Fruit fly (Drosophila melanogaster) whole organism, wandering third instar larva: ENCODE data around the gene KdelR.
A peak's percentile ranks its signal among the peaks of the same experiment; 100 is the strongest.

ENCODE experiments used
- Abd-B ChIP-seq: fragments of >200 bp; optimal IDR thresholded peaks from 2 replicates; lab custom pipeline; 2017; ENCODE audit warnings: missing biosample characterization, missing genetic modification characterization
- CG32264 ChIP-seq: fragments of 200-800 bp; sonication (Bioruptor generic); optimal IDR thresholded peaks from 2 replicates; lab custom pipeline; 2016; ENCODE audit warnings: missing biosample characterization, missing genetic modification characterization
- CG9705 ChIP-seq: fragments of 200-800 bp; sonication (Bioruptor generic); optimal IDR thresholded peaks from 2 replicates; lab custom pipeline; 2018; ENCODE audit warnings: missing biosample characterization, mild to moderate bottlenecking, missing genetic modification characterization
- Dif ChIP-seq: fragments of 200-275, 200-300 bp; sonication (Bioruptor generic); optimal IDR thresholded peaks from 2 replicates; lab custom pipeline; 2018; ENCODE audit warnings: missing biosample characterization, missing genetic modification characterization; ENCODE audit not compliant: partially characterized antibody
- GATAd ChIP-seq: sonication (Bioruptor generic); optimal IDR thresholded peaks from 2 replicates; lab custom pipeline; 2016; ENCODE audit warnings: missing biosample characterization, missing genetic modification characterization
- HLH106 ChIP-seq: fragments of 200-800 bp; optimal IDR thresholded peaks from 3 replicates; lab custom pipeline; 2019; ENCODE audit warnings: missing biosample characterization, mild to moderate bottlenecking, missing genetic modification characterization, moderate library complexity
- Hnf4 ChIP-seq: fragments of 200-800 bp; sonication (Bioruptor generic); optimal IDR thresholded peaks from 2 replicates; lab custom pipeline; 2016; ENCODE audit warnings: missing biosample characterization, mild to moderate bottlenecking, missing genetic modification characterization
- Hr78 ChIP-seq: fragments of >200 bp; optimal IDR thresholded peaks from 2 replicates; lab custom pipeline; 2017; ENCODE audit warnings: missing biosample characterization, missing genetic modification characterization
- Hr83 ChIP-seq: fragments of 200-300 bp; sonication (Bioruptor generic); optimal IDR thresholded peaks from 2 replicates; lab custom pipeline; 2016; ENCODE audit warnings: missing biosample characterization, mild to moderate bottlenecking, missing genetic modification characterization, moderate library complexity; ENCODE audit not compliant: poor library complexity, severe bottlenecking
- Jra ChIP-seq: sonication (Bioruptor generic); optimal IDR thresholded peaks from 2 replicates; lab custom pipeline; 2016; ENCODE audit warnings: missing biosample characterization, missing genetic modification characterization
- Mio ChIP-seq: sonication (Bioruptor generic); optimal IDR thresholded peaks from 2 replicates; lab custom pipeline; 2016; ENCODE audit warnings: missing biosample characterization, missing genetic modification characterization
- Myc ChIP-seq: fragments of >200 bp; optimal IDR thresholded peaks from 2 replicates; lab custom pipeline; 2017
- N ChIP-seq: fragments of >200 bp; optimal IDR thresholded peaks from 2 replicates; lab custom pipeline; 2018; ENCODE audit warnings: missing biosample characterization, missing external identifiers, missing genetic modification characterization
- OdsH ChIP-seq: fragments of 200-800 bp; sonication (Bioruptor generic); optimal IDR thresholded peaks from 2 replicates; lab custom pipeline; 2016; ENCODE audit warnings: missing biosample characterization, mild to moderate bottlenecking, missing genetic modification characterization
- Rel ChIP-seq, 2 experiments: fragments of 200-800 bp; sonication (Bioruptor generic) in 1 of 2; optimal IDR thresholded peaks; 2 replicates in 1 of 2; 3 replicates in 1 of 2; lab custom pipeline; 2016 to 2019; ENCODE audit warnings: mild to moderate bottlenecking in 2 of 2, missing biosample characterization in 2 of 2, missing genetic modification characterization in 2 of 2, moderate library complexity in 1 of 2
- Sp1 ChIP-seq: fragments of 200-800 bp; sonication (Bioruptor generic); optimal IDR thresholded peaks from 3 replicates; lab custom pipeline; 2019; ENCODE audit warnings: missing biosample characterization, mild to moderate bottlenecking, missing genetic modification characterization, moderate library complexity
- Vsx2 ChIP-seq: fragments of 200-300, 225-300 bp; sonication (Bioruptor generic); optimal IDR thresholded peaks from 2 replicates; lab custom pipeline; 2018; ENCODE audit warnings: missing biosample characterization, missing genetic modification characterization; ENCODE audit not compliant: partially characterized antibody
- br ChIP-seq: fragments of 200-800 bp; sonication (Bioruptor generic); optimal IDR thresholded peaks from 2 replicates; lab custom pipeline; 2016; ENCODE audit warnings: missing biosample characterization, missing genetic modification characterization
- brk ChIP-seq: fragments of 200-800 bp; sonication (Bioruptor generic); optimal IDR thresholded peaks from 2 replicates; lab custom pipeline; 2016; ENCODE audit warnings: missing biosample characterization, mild to moderate bottlenecking, missing genetic modification characterization
- dl ChIP-seq, 2 experiments: fragments of 175-275, 200-275 bp in 1 of 2; fragments of 200-275 bp in 1 of 2; sonication (Bioruptor generic); optimal IDR thresholded peaks; lab custom pipeline; 2018; ENCODE audit warnings: mild to moderate bottlenecking in 2 of 2, missing biosample characterization in 2 of 2, missing genetic modification characterization in 2 of 2, moderate library complexity in 2 of 2; ENCODE audit not compliant: partially characterized antibody in 2 of 2, insufficient read depth in 1 of 2
- dmrt93B ChIP-seq: fragments of 200-800 bp; sonication (Bioruptor generic); optimal IDR thresholded peaks from 2 replicates; lab custom pipeline; 2018; ENCODE audit warnings: missing biosample characterization, mild to moderate bottlenecking, missing genetic modification characterization
- dsf ChIP-seq: sonication (Bioruptor generic); optimal IDR thresholded peaks from 2 replicates; lab custom pipeline; 2016; ENCODE audit warnings: missing biosample characterization, missing genetic modification characterization, borderline replicate concordance
- ey ChIP-seq: fragments of 200-800 bp; sonication (Bioruptor generic); optimal IDR thresholded peaks from 2 replicates; lab custom pipeline; 2016; ENCODE audit warnings: missing biosample characterization, missing genetic modification characterization
- foxo ChIP-seq, 2 experiments: fragments of 200-800 bp; sonication (Bioruptor generic); optimal IDR thresholded peaks; 2 replicates in 1 of 2; 3 replicates in 1 of 2; lab custom pipeline; 2016 to 2017; ENCODE audit warnings: missing biosample characterization in 2 of 2, missing genetic modification characterization in 2 of 2
- fru ChIP-seq: fragments of 200-800 bp; sonication (Bioruptor generic); optimal IDR thresholded peaks from 3 replicates; lab custom pipeline; 2016; ENCODE audit warnings: missing biosample characterization, mild to moderate bottlenecking, missing genetic modification characterization
- h ChIP-seq: fragments of 200-800 bp; sonication (Bioruptor generic); optimal IDR thresholded peaks from 3 replicates; lab custom pipeline; 2016; ENCODE audit warnings: missing biosample characterization, mild to moderate bottlenecking, missing genetic modification characterization
- jim ChIP-seq: fragments of 175-275, 200-325 bp; sonication (Bioruptor generic); optimal IDR thresholded peaks from 2 replicates; lab custom pipeline; 2016; ENCODE audit warnings: missing biosample characterization, mild to moderate bottlenecking, missing genetic modification characterization
- lola ChIP-seq: fragments of >200 bp; optimal IDR thresholded peaks from 2 replicates; lab custom pipeline; 2017; ENCODE audit warnings: missing biosample characterization, missing genetic modification characterization
- pan ChIP-seq: fragments of >200 bp; optimal IDR thresholded peaks from 2 replicates; lab custom pipeline; 2017
- psq ChIP-seq: fragments of 200-800 bp; sonication (Bioruptor generic); optimal IDR thresholded peaks from 3 replicates; lab custom pipeline; 2017; ENCODE audit warnings: missing biosample characterization, mild to moderate bottlenecking, missing genetic modification characterization, moderate library complexity
- rgr ChIP-seq: fragments of 200-800 bp; sonication (Bioruptor generic); optimal IDR thresholded peaks from 3 replicates; lab custom pipeline; 2016; ENCODE audit warnings: missing biosample characterization, mild to moderate bottlenecking, missing genetic modification characterization
- sage ChIP-seq: fragments of 200-800 bp; sonication (Bioruptor generic); optimal IDR thresholded peaks from 2 replicates; lab custom pipeline; 2016; ENCODE audit warnings: missing biosample characterization, mild to moderate bottlenecking, missing genetic modification characterization
- sv ChIP-seq: fragments of 200-800 bp; sonication (Bioruptor generic); optimal IDR thresholded peaks from 3 replicates; lab custom pipeline; 2016; ENCODE audit warnings: missing biosample characterization, missing genetic modification characterization
- tai ChIP-seq: sonication (Bioruptor generic); optimal IDR thresholded peaks from 2 replicates; lab custom pipeline; 2016; ENCODE audit warnings: missing biosample characterization, missing genetic modification characterization
- usp ChIP-seq: fragments of >200 bp; optimal IDR thresholded peaks from 2 replicates; lab custom pipeline; 2017; ENCODE audit warnings: missing biosample characterization, missing genetic modification characterization
- woc ChIP-seq: sonication (Bioruptor generic); optimal IDR thresholded peaks from 2 replicates; lab custom pipeline; 2016; ENCODE audit warnings: missing biosample characterization, mild to moderate bottlenecking, missing genetic modification characterization

The KdelR gene

DNA sequence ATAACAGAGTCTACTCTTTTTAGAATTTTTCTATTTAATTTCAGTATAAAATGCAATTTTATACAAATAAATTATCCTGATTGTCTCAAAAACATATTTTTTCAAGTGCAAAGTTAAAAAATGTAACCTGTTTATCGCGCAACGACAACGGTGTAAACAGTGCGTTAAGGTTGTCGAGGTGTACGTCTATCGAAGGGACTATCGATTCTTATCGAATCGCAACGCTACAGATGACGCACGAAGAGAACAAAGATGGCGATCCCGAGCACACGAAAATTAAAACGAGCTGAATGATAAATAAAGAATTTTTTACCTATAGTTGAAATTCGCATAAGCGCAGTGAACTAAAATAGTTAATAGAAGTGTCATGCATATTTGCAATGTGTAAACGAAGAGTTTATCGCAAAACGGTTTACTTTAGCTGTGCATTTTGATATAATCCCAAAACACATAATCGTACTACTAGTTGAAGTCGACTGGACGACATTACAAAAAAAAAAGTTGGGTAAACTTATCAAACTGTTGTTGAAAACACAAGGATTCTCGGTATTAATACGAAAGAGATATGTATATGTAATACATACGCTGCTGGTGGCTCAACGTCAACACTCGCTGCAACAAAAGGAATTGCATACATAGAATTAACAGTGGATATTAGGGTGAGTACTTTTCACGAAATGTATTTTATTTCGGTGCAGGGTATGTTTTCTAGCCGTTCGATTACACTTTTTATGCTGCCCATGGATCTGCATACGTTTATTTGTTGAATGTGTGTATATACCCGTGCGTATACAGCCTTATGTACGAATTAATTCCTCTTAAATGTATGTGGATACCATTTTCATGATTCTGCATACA, 38.6 kb upstream of the KdelR start, which contains the start of gene da:
Gene da, plus strand, starts transcription at position 237 of the 858 bp plus-strand sequence.
- TF ChIP-seq foxo (GFP tag; optimal IDR thresholded peaks at IDR 0.05; lab: Kevin White, UChicago) (peak in 1 of 2 experiments; percentile 24), sv (peak; percentile 15), psq (GFP tag; lab: Kevin White, UChicago) (peak; percentile 8), Jra (GFP tag; lab: Kevin White, UChicago) (peak; percentile 56), Hr78 (GFP tag; lab: Kevin White, UChicago) (no peak), Mio (GFP tag; lab: Kevin White, UChicago) (no peak), fru (GFP tag; lab: Kevin White, UChicago) (peak; percentile 39), CG9705 (GFP tag; lab: Kevin White, UChicago) (peak; percentile 12), lola (GFP tag; lab: Kevin White, UChicago) (peak; percentile 69), rgr (GFP tag; lab: Kevin White, UChicago) (peak; percentile 55), Hnf4 (GFP tag; lab: Kevin White, UChicago) (peak; percentile 52), brk (GFP tag; lab: Kevin White, UChicago) (no peak), h (peak; percentile 56), Rel (GFP tag; optimal IDR thresholded peaks at IDR 0.05; lab: Kevin White, UChicago) (no peak), Rel (tag; optimal IDR thresholded peaks at IDR 0.05; lab: Kevin White, UChicago) (peak; percentile 39), ey (peak; percentile 33), sage (GFP tag; lab: Kevin White, UChicago) (peak; percentile 31), HLH106 (tag; lab: Kevin White, UChicago) (peak; percentile 61), woc (peak; percentile 64), Sp1 (GFP tag; lab: Kevin White, UChicago) (peak; percentile 47), Abd-B (GFP tag; lab: Kevin White, UChicago) (no peak), N (GFP tag; lab: Kevin White, UChicago) (peak; percentile 94)

DNA sequence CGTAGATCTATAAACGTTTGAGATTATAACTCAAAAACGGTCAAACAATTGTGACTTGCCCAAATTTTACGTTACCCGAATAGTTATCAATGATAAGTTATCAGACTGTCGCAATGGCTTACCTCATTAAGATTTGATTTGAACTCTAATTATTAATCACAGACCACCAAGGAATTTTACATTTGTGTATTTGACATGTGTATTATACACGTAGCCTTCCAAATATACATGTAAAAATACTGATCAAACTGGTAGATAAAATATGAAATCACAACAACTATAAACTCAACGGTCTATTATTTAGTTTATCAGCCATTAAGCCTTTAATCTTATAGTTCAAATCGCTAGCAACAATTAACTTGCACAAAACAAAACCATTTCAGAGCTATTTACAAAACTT, 33.2 kb upstream of the KdelR start:
- TF ChIP-seq Myc (lab: Kevin White, UChicago) (no peak), psq (GFP tag; lab: Kevin White, UChicago) (no peak), HLH106 (tag; lab: Kevin White, UChicago) (no peak), Vsx2 (GFP tag; lab: Kevin White, UChicago) (no peak), Sp1 (GFP tag; lab: Kevin White, UChicago) (no peak)
- TF ChIP-seq, all 38 proteins: peak for 0

DNA sequence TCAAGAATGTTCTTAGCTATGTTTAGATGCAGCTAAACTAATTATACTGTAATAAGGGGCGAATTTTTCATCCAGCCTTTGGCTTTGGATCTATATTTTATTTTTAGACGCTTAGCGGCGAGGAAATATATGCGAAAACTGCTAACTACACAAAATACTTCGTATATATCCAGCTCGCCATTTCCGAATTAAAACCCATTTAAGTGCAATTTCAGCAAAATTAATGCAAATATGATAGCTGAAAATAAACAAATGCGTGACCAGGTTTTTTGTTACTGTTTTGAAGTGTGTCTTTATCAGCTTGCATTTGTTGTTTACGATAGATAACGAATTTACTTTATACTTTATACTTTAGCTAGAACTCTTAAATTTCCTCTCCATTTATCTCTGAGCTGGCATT, 31.7 kb upstream of the KdelR start:
- TF ChIP-seq dmrt93B (GFP tag; lab: Kevin White, UChicago) (no peak), tai (peak; percentile 31), dl (GFP tag; optimal IDR thresholded peaks at IDR 0.05; lab: Kevin White, UChicago; ENCODE audit: insufficient read depth in 1 of 2, partially characterized antibody in 2 of 2) (no peak)

DNA sequence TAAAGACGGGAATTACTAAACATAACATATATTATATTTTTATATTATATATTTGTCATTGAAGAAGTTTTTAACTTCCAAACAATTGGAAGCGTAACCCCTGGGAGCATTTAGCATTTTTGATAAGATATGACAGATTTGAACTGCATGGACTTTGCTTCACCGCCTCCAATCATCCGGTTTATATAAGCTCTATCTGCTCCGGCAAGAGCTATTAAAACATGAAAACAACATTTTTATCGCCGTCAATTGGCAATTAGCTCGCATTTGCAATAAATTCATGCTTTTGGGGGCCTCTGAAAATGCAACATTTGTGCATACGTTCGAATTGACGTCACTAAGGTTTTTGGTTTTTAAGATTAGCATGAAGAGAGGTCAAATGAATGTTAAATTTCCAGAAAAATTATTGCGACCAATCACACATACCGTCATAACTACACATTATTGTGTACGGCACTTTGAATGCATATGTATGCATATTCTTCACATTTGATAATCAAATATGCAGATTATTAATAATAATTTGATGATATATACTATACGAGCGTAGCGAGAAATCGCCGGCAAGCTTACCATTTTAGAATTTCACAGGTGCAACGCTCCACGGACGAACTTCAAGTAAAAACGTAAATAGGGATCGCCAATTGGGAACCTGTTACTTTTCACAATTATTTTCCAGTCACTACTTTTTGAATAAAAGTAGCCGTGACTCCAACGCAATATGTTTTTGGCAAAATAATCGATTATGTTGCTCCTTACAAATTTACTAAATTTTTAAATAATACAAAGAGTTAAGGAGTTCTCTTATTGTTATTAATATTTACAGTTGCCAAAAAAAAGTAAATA, 30.8 kb upstream of the KdelR start, which contains the start of gene Mdh1:
Gene Mdh1, minus strand, starts transcription at position 691 of the 846 bp plus-strand sequence.
- TF ChIP-seq Hr78 (GFP tag; lab: Kevin White, UChicago) (no peak), Hnf4 (GFP tag; lab: Kevin White, UChicago) (peak; percentile 10), Rel (GFP tag; optimal IDR thresholded peaks at IDR 0.05; lab: Kevin White, UChicago) (no peak), Rel (tag; optimal IDR thresholded peaks at IDR 0.05; lab: Kevin White, UChicago) (no peak), Mio (GFP tag; lab: Kevin White, UChicago) (no peak), dl (GFP tag; optimal IDR thresholded peaks at IDR 0.05; lab: Kevin White, UChicago; ENCODE audit: insufficient read depth in 1 of 2, partially characterized antibody in 2 of 2) (peak in 1 of 2 experiments; percentile 11), pan (no peak), br (GFP tag; lab: Kevin White, UChicago) (no peak), brk (GFP tag; lab: Kevin White, UChicago) (peak; percentile 52), usp (GFP tag; lab: Kevin White, UChicago) (no peak), Myc (lab: Kevin White, UChicago) (no peak), Dif (GFP tag; lab: Kevin White, UChicago) (no peak), Abd-B (GFP tag; lab: Kevin White, UChicago) (no peak), h (no peak), dsf (no peak), ey (no peak), CG9705 (GFP tag; lab: Kevin White, UChicago) (no peak), Sp1 (GFP tag; lab: Kevin White, UChicago) (no peak), foxo (GFP tag; optimal IDR thresholded peaks at IDR 0.05; lab: Kevin White, UChicago) (no peak), OdsH (GFP tag; lab: Kevin White, UChicago) (peak; percentile 14), GATAd (GFP tag; lab: Kevin White, UChicago) (no peak), fru (GFP tag; lab: Kevin White, UChicago) (no peak), sv (no peak), jim (GFP tag; lab: Kevin White, UChicago) (no peak), rgr (GFP tag; lab: Kevin White, UChicago) (peak; percentile 13), sage (GFP tag; lab: Kevin White, UChicago) (peak; percentile 37), Hr83 (GFP tag; lab: Kevin White, UChicago) (no peak), psq (GFP tag; lab: Kevin White, UChicago) (no peak), woc (peak; percentile 6), lola (GFP tag; lab: Kevin White, UChicago) (no peak), CG32264 (no peak)
